Fruit fly (Drosophila melanogaster) whole organism: ENCODE data around the gene CG14302.

ENCODE experiments used
- CG8478 ChIP-seq: fragments of >200 bp; optimal IDR thresholded peaks from 2 replicates; lab custom pipeline; 2018; ENCODE audit warnings: inconsistent platforms
- Dll ChIP-seq: fragments of >200 bp; optimal IDR thresholded peaks from 2 replicates; lab custom pipeline; 2017
- EcR ChIP-seq, 2 experiments: fragments of >200 bp; optimal IDR thresholded peaks; 2 replicates each; lab custom pipeline; 2017; ENCODE audit warnings: missing biosample characterization in 2 of 2, missing genetic modification characterization in 2 of 2, missing genetic modification reagents in 2 of 2
- pan ChIP-seq: fragments of >200 bp; optimal IDR thresholded peaks from 2 replicates; lab custom pipeline; 2017
- psq ChIP-seq: fragments of >200 bp; optimal IDR thresholded peaks from 2 replicates; lab custom pipeline; 2017
- usp ChIP-seq: fragments of >200 bp; optimal IDR thresholded peaks from 2 replicates; lab custom pipeline; 2017; ENCODE audit warnings: missing biosample characterization, missing genetic modification characterization, mixed read lengths

dm6 chr3R:18722490-18722889 lies 10.0 kb upstream of the CG14302 start, which contains the start of gene CG34283:
- TF ChIP-seq psq (lab: Kevin White, UChicago) (no peak), CG8478 (lab: Kevin White, UChicago) (no peak), pan (lab: Kevin White, UChicago) (no peak), Dll (no peak), EcR (GFP tag; optimal IDR thresholded peaks at IDR 0.05; lab: Kevin White, UChicago) (no peak), usp (GFP tag; lab: Kevin White, UChicago) (no peak)
